Fruit fly (Drosophila melanogaster) whole organism, embryonic: Measurements from ENCODE around the gene EMC6.

Experiments
- Bteb2 ChIP-seq: fragments of 200-800 bp; sonication (Bioruptor generic); optimal IDR thresholded peaks from 2 replicates; lab custom pipeline; 2016; ENCODE audit warnings: missing biosample characterization, missing genetic modification characterization
- CG11723 ChIP-seq: fragments of 200-800 bp; sonication (Bioruptor generic); optimal IDR thresholded peaks from 2 replicates; lab custom pipeline; 2017; ENCODE audit warnings: missing biosample characterization, mild to moderate bottlenecking, missing genetic modification characterization
- CG13296 ChIP-seq: fragments of 200-800 bp; sonication (Bioruptor generic); optimal IDR thresholded peaks from 3 replicates; lab custom pipeline; 2018; ENCODE audit warnings: missing biosample characterization, mild to moderate bottlenecking, missing genetic modification characterization
- CG14860 ChIP-seq: fragments of 200-800 bp; sonication (Bioruptor generic); IDR thresholded peaks from 3 replicates; pipeline ENCODE4 v1.3.6; 2022; ENCODE audit warnings: missing biosample characterization, missing genetic modification characterization; ENCODE audit not compliant: partially characterized antibody
- CG14965 ChIP-seq: fragments of 200-800 bp; sonication (Bioruptor generic); optimal IDR thresholded peaks from 2 replicates; lab custom pipeline; 2016; ENCODE audit warnings: missing biosample characterization, missing genetic modification characterization, borderline replicate concordance
- CG1529 ChIP-seq: fragments of 200-800 bp; sonication (Bioruptor generic); optimal IDR thresholded peaks from 3 replicates; lab custom pipeline; 2018; ENCODE audit warnings: missing biosample characterization, missing genetic modification characterization
- CG15601 ChIP-seq: fragments of 200-800 bp; sonication (Bioruptor generic); optimal IDR thresholded peaks from 3 replicates; lab custom pipeline; 2019; ENCODE audit warnings: missing biosample characterization, mild to moderate bottlenecking, missing genetic modification characterization, moderate library complexity
- CG17186 ChIP-seq: fragments of 200-800 bp; sonication (Bioruptor generic); optimal IDR thresholded peaks from 3 replicates; lab custom pipeline; 2017; ENCODE audit warnings: missing biosample characterization, missing genetic modification reagents, missing genetic modification characterization
- CG2129 ChIP-seq: fragments of 200-800 bp; sonication (Bioruptor generic); IDR thresholded peaks from 2 replicates; pipeline ENCODE4 v1.3.6; 2022; ENCODE audit warnings: missing biosample characterization, missing genetic modification characterization; ENCODE audit not compliant: partially characterized antibody
- CG2199 ChIP-seq: fragments of 200-800 bp; sonication (Bioruptor generic); IDR thresholded peaks from 3 replicates; pipeline ENCODE4 v1.3.6; 2022; ENCODE audit warnings: missing biosample characterization, missing genetic modification characterization
- CG32772 ChIP-seq: fragments of 200-800 bp; sonication (Bioruptor generic); IDR thresholded peaks from 2 replicates; pipeline ENCODE4 v1.3.6; 2022; ENCODE audit warnings: missing biosample characterization, missing genetic modification characterization
- CG33213 ChIP-seq: fragments of 200-800 bp; sonication (Bioruptor generic); optimal IDR thresholded peaks from 3 replicates; lab custom pipeline; 2016; ENCODE audit warnings: missing biosample characterization, missing genetic modification characterization
- CG5245 ChIP-seq: fragments of 200-800 bp; sonication (Bioruptor generic); optimal IDR thresholded peaks from 3 replicates; lab custom pipeline; 2016; ENCODE audit warnings: missing biosample characterization, missing genetic modification characterization
- CG7786 ChIP-seq: fragments of 200-800 bp; sonication (Bioruptor generic); optimal IDR thresholded peaks from 2 replicates; lab custom pipeline; 2016; ENCODE audit warnings: missing biosample characterization, missing genetic modification characterization
- CG7963 ChIP-seq: fragments of 200-800 bp; sonication (Bioruptor generic); IDR thresholded peaks from 3 replicates; pipeline ENCODE4 v1.3.6; 2022; ENCODE audit warnings: missing biosample characterization, missing genetic modification characterization; ENCODE audit not compliant: partially characterized antibody
- CG9215 ChIP-seq: fragments of 200-800 bp; sonication (Bioruptor generic); IDR thresholded peaks from 2 replicates; pipeline ENCODE4 v1.3.6; 2022; ENCODE audit warnings: missing biosample characterization, missing genetic modification characterization
- CG9437 ChIP-seq: fragments of 200-800 bp; sonication (Bioruptor generic); optimal IDR thresholded peaks from 2 replicates; lab custom pipeline; 2018; ENCODE audit warnings: missing biosample characterization, mild to moderate bottlenecking, missing genetic modification characterization
- Deaf1 ChIP-seq: fragments of 200-800 bp; optimal IDR thresholded peaks from 3 replicates; lab custom pipeline; 2019; ENCODE audit warnings: missing biosample characterization, mild to moderate bottlenecking, missing genetic modification characterization, moderate library complexity
- Dip2 ChIP-seq: fragments of 200-800 bp; sonication (Bioruptor generic); IDR thresholded peaks from 2 replicates; pipeline ENCODE4 v1.3.6; 2022; ENCODE audit warnings: missing biosample characterization, missing genetic modification characterization
- Mrtf ChIP-seq: fragments of 200-800 bp; sonication (Bioruptor generic); IDR thresholded peaks from 3 replicates; pipeline ENCODE4 v1.3.6; 2022; ENCODE audit warnings: missing biosample characterization, missing genetic modification characterization
- Myb ChIP-seq: fragments of 200-800 bp; sonication (Bioruptor generic); optimal IDR thresholded peaks from 2 replicates; lab custom pipeline; 2016; ENCODE audit warnings: missing biosample characterization, missing genetic modification characterization
- Pdp1 ChIP-seq, 2 experiments: fragments of 200-800 bp; sonication (Bioruptor generic); optimal IDR thresholded peaks; 3 replicates each; lab custom pipeline; 2016; ENCODE audit warnings: missing biosample characterization in 2 of 2, missing genetic modification characterization in 2 of 2, mild to moderate bottlenecking in 1 of 2, moderate library complexity in 1 of 2
- Scr ChIP-seq: fragments of 200-800 bp; sonication (Bioruptor generic); IDR thresholded peaks from 2 replicates; pipeline ENCODE4 v1.3.6; 2022; ENCODE audit warnings: missing biosample characterization, missing genetic modification characterization; ENCODE audit not compliant: partially characterized antibody
- Stat92E ChIP-seq, 3 experiments: fragments of >200 bp in 2 of 3; fragments of 200-800 bp in 1 of 3; sonication (Bioruptor generic) in 1 of 3; optimal IDR thresholded peaks; 2 replicates each; lab custom pipeline; 2017 to 2019; ENCODE audit warnings: missing biosample characterization in 3 of 3, missing genetic modification characterization in 3 of 3, mild to moderate bottlenecking in 1 of 3, moderate library complexity in 1 of 3
- bbx ChIP-seq: fragments of 200-800 bp; sonication (Bioruptor generic); IDR thresholded peaks from 2 replicates; pipeline ENCODE4 v1.3.6; 2022; ENCODE audit warnings: missing biosample characterization, missing genetic modification characterization; ENCODE audit not compliant: partially characterized antibody
- croc ChIP-seq: fragments of 200-800 bp; sonication (Bioruptor generic); conservative IDR thresholded peaks from 3 replicates; pipeline ENCODE4 v1.3.6; 2022; ENCODE audit warnings: missing biosample characterization, missing genetic modification characterization
- hth ChIP-seq: fragments of >200 bp; optimal IDR thresholded peaks from 2 replicates; lab custom pipeline; 2017; ENCODE audit warnings: inconsistent platforms
- kay ChIP-seq: fragments of 200-800 bp; sonication (Bioruptor generic); optimal IDR thresholded peaks from 2 replicates; lab custom pipeline; 2016; ENCODE audit warnings: missing biosample characterization, missing genetic modification characterization
- kni ChIP-seq: fragments of 200-800 bp; sonication (Bioruptor generic); optimal IDR thresholded peaks from 3 replicates; lab custom pipeline; 2017; ENCODE audit warnings: mild to moderate bottlenecking, missing biosample characterization, missing genetic modification reagents, missing genetic modification characterization
- lola ChIP-seq, 3 experiments: fragments of >200 bp in 2 of 3; fragments of 200-800 bp in 1 of 3; sonication (Bioruptor generic) in 1 of 3; optimal IDR thresholded peaks; 2 replicates each; lab custom pipeline; 2017 to 2019; ENCODE audit warnings: missing biosample characterization in 3 of 3, missing genetic modification characterization in 3 of 3, mild to moderate bottlenecking in 1 of 3, moderate library complexity in 1 of 3
- lov ChIP-seq, 2 experiments: fragments of 200-800 bp in 1 of 2; fragments of >200 bp in 1 of 2; sonication (Bioruptor generic) in 1 of 2; IDR thresholded peaks in 1 of 2; optimal IDR thresholded peaks in 1 of 2; 2 replicates in 1 of 2; 3 replicates in 1 of 2; pipeline versions ENCODE4 v1.3.6 to Lab custom; 2017 to 2022; ENCODE audit warnings: missing biosample characterization in 1 of 2, missing genetic modification characterization in 1 of 2
- otp ChIP-seq: fragments of 200-800 bp; sonication (Bioruptor generic); IDR thresholded peaks from 3 replicates; pipeline ENCODE4, ENCODE4 v1.3.6; 2022; ENCODE audit warnings: missing biosample characterization, missing genetic modification characterization
- p53 ChIP-seq: fragments of 200-800 bp; sonication (Bioruptor generic); optimal IDR thresholded peaks from 2 replicates; lab custom pipeline; 2016; ENCODE audit warnings: missing biosample characterization, missing genetic modification characterization
- pan ChIP-seq, 4 experiments: fragments of >200 bp in 3 of 4; fragments of 200-800 bp in 1 of 4; sonication (Bioruptor generic) in 1 of 4; optimal IDR thresholded peaks in 3 of 4; IDR thresholded peaks in 1 of 4; 2 replicates each; pipeline versions ENCODE4 v1.3.6 to Lab custom; 2017 to 2022; ENCODE audit warnings: missing biosample characterization in 2 of 4, missing genetic modification characterization in 2 of 4, mixed read lengths in 1 of 4
- pfk ChIP-seq: fragments of 200-800 bp; sonication (Bioruptor generic); optimal IDR thresholded peaks from 2 replicates; lab custom pipeline; 2018; ENCODE audit warnings: missing biosample characterization, mild to moderate bottlenecking, missing genetic modification characterization, moderate library complexity
- sens ChIP-seq: fragments of 200-800 bp; sonication (Bioruptor generic); peaks from one replicate; lab custom pipeline; 2016; ENCODE audit warnings: missing biosample characterization, missing genetic modification characterization
- so ChIP-seq: fragments of 200-800 bp; sonication (Bioruptor generic); IDR thresholded peaks from 3 replicates; pipeline ENCODE4 v1.3.6; 2022; ENCODE audit warnings: missing biosample characterization, missing genetic modification characterization
- toy ChIP-seq: fragments of 200-800 bp; sonication (Bioruptor generic); IDR thresholded peaks from 2 replicates; pipeline ENCODE4 v1.3.6; 2022; ENCODE audit warnings: missing biosample characterization, missing genetic modification characterization
- vfl ChIP-seq: fragments of 200-800 bp; sonication (Bioruptor generic); optimal IDR thresholded peaks from 2 replicates; lab custom pipeline; 2016; ENCODE audit warnings: missing biosample characterization, missing genetic modification characterization
- vvl ChIP-seq: fragments of 200-800 bp; sonication (Bioruptor generic); IDR thresholded peaks from 2 replicates; pipeline ENCODE4 v1.3.6; 2022; ENCODE audit warnings: missing biosample characterization, missing genetic modification characterization
- zfh2 ChIP-seq: fragments of 200-800 bp; sonication (Bioruptor generic); optimal IDR thresholded peaks from 2 replicates; lab custom pipeline; 2016; ENCODE audit warnings: missing biosample characterization, missing genetic modification characterization

Gene EMC6

dm6 chr3R:25047504-25047903 lies 22.7 kb upstream of the EMC6 start, which contains the start of gene CG11790 (continued):
- no peak for TF ChIP-seq CG11723
- TF ChIP-seq lov (optimal IDR thresholded peaks at IDR 0.05; lab: Kevin White, UChicago): no peak
- 0 out of 3 replicates have a peak, but pooled peaks have one; percentile 16 for TF ChIP-seq lov (GFP tag; IDR thresholded peaks at IDR 0.05; lab: Robert Waterston, UW)
- TF ChIP-seq pfk: peak; percentile 8
- TF ChIP-seq CG5245 (GFP tag; lab: Kevin White, UChicago): no peak
- TF ChIP-seq Pdp1 (GFP tag; optimal IDR thresholded peaks at IDR 0.05; lab: Kevin White, UChicago): no peak
- peak; percentile 85 for TF ChIP-seq bbx (GFP tag; lab: Robert Waterston, UW)
- TF ChIP-seq so (GFP tag; lab: Robert Waterston, UW): peak; percentile 47; the same call in 1 of the 3 replicates
- peak; percentile 85 for TF ChIP-seq CG7963 (GFP tag; lab: Robert Waterston, UW)
- TF ChIP-seq CG15601 (tag; lab: Kevin White, UChicago): no peak
- TF ChIP-seq Dip2 (GFP tag; lab: Robert Waterston, UW): no peak
- TF ChIP-seq CG13296 (GFP tag; lab: Kevin White, UChicago): peak; percentile 2
- TF ChIP-seq CG9437 (GFP tag; lab: Kevin White, UChicago): no peak
- no peak for TF ChIP-seq Bteb2 (GFP tag; lab: Kevin White, UChicago)
- TF ChIP-seq CG33213 (GFP tag; lab: Kevin White, UChicago): no peak
- TF ChIP-seq CG2129 (GFP tag; lab: Robert Waterston, UW): peak; percentile 40; the same call in 1 of the 2 replicates
- peak; percentile 11 for TF ChIP-seq Myb (GFP tag; lab: Kevin White, UChicago)
- TF ChIP-seq CG7786: no peak
- peak; percentile 2 for TF ChIP-seq zfh2
- TF ChIP-seq CG14860 (GFP tag; lab: Robert Waterston, UW): peak; percentile 71
- no peak for TF ChIP-seq CG2199 (GFP tag; lab: Robert Waterston, UW)
- peak; percentile 77 for TF ChIP-seq Scr
- no peak for TF ChIP-seq pan (optimal IDR thresholded peaks at IDR 0.05; lab: Kevin White, UChicago)
- TF ChIP-seq pan (GFP tag; optimal IDR thresholded peaks at IDR 0.05 in 1 of 2, IDR thresholded peaks at IDR 0.05 in 1 of 2): no peak
- no peak for TF ChIP-seq kay
- TF ChIP-seq CG14965 (GFP tag; lab: Kevin White, UChicago): no peak
- TF ChIP-seq CG1529 (GFP tag; lab: Kevin White, UChicago): no peak

- TF ChIP-seq kni (peak; percentile 45), otp (GFP tag; lab: Robert Waterston, UW) (no peak), CG17186 (GFP tag; lab: Kevin White, UChicago) (no peak), lov (optimal IDR thresholded peaks at IDR 0.05; lab: Kevin White, UChicago) (no peak), lov (GFP tag; IDR thresholded peaks at IDR 0.05; lab: Robert Waterston, UW) (no peak), sens (no peak), Deaf1 (no peak), lola (GFP tag; optimal IDR thresholded peaks at IDR 0.05; lab: Kevin White, UChicago) (no peak), vfl (GFP tag; lab: Kevin White, UChicago) (no peak), hth (lab: Kevin White, UChicago) (no peak), CG32772 (GFP tag; lab: Robert Waterston, UW) (no peak), Stat92E (GFP tag; optimal IDR thresholded peaks at IDR 0.05; lab: Kevin White, UChicago) (no peak), CG9215 (GFP tag; lab: Robert Waterston, UW) (no peak), toy (GFP tag; lab: Robert Waterston, UW) (no peak), vvl (GFP tag; lab: Robert Waterston, UW) (peak; percentile 32; the same call in 1 of the 2 replicates), Mrtf (GFP tag; lab: Robert Waterston, UW) (no peak), croc (GFP tag; lab: Robert Waterston, UW) (no peak), p53 (GFP tag; lab: Kevin White, UChicago) (no peak)
Measured at dm6 chr3R:25046023-25046422, 21.2 kb upstream of the EMC6 start, which contains the start of gene CG11786. Gene CG11786, plus strand, starts transcription at chr3R:25046323.
